Worm (Caenorhabditis elegans): ENCODE measurements around the gene srt-5.

- TF ChIP-seq him-1 (tag; optimal IDR thresholded peaks at IDR 0.05) (no peak), W03F9.2 (tag; optimal IDR thresholded peaks at IDR 0.05) (no peak)
These were observed 9.1 kb downstream of the srt-5 start, which contains the start of gene C50H11.13 for ce11 chrV:3071548-3071947.
